Fruit fly (Drosophila melanogaster) S2 (cell line): ENCODE measurements around the gene Sgs5bis.

Source experiments
- CG8478 ChIP-seq: fragments of >200 bp; optimal IDR thresholded peaks from 2 replicates; lab custom pipeline; 2018
- CTCF ChIP-seq, 2 experiments: fragments of >200 bp; optimal IDR thresholded peaks; 2 replicates each; lab custom pipeline; 2018

DNA sequence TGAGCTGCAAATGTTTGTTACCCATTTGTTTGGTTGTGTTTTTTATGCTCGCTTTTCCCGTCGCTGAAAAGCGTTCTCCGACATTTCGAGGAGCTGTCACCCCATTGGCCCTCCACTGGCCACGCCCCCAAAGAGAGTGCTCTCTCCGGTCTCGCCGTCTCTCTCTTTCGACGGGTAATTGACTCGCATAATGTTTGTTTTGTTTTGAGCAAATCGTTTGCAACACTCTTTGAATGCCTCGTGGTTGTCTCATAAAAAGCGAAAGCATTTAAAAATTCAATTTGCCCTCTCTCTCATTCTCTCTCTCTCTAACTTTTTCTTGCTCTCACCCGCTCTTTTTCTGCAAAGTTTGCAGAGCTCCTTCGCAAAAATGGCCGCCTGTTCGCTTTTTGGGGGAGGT, 36.7 kb upstream of the Sgs5bis start:
- TF ChIP-seq CTCF (optimal IDR thresholded peaks at IDR 0.05; lab: Kevin White, UChicago) (no peak), CG8478 (lab: Kevin White, UChicago) (no peak)
